Worm (Caenorhabditis elegans) whole organism, midembryonic: ENCODE data around the gene K03A11.5.

ENCODE experiments used
- T22C8.4 ChIP-seq: fragments of 200-800 bp; sonication (Bioruptor generic); IDR thresholded peaks from 2 replicates; pipeline ENCODE4 v1.3.6; 2022; ENCODE audit warnings: missing genetic modification characterization, missing compliant biosample characterization
- cog-1 ChIP-seq: sonication (generic microtip); optimal IDR thresholded peaks from 2 replicates; lab custom pipeline; 2016; ENCODE audit warnings: missing genetic modification characterization, missing compliant biosample characterization
- flt-1 ChIP-seq: fragments of 200-800 bp; sonication (Bioruptor generic); IDR thresholded peaks from 2 replicates; pipeline ENCODE4 v1.3.6; 2022; ENCODE audit warnings: missing genetic modification characterization, missing compliant biosample characterization
- klf-2 ChIP-seq: fragments of 200-800 bp; sonication (Bioruptor generic); conservative IDR thresholded peaks from 2 replicates; pipeline ENCODE4 v1.3.6; 2022; ENCODE audit warnings: missing genetic modification reagents, missing genetic modification characterization, missing compliant biosample characterization
- med-1 ChIP-seq: sonication (generic microtip); optimal IDR thresholded peaks from 2 replicates; lab custom pipeline; 2017; ENCODE audit warnings: missing genetic modification characterization, mild to moderate bottlenecking, missing compliant biosample characterization, antibody characterized with exemption, missing genetic modification reagents; ENCODE audit not compliant: insufficient read depth
- ref-1 ChIP-seq: fragments of 200-800 bp; sonication (Bioruptor generic); conservative IDR thresholded peaks from 2 replicates; pipeline ENCODE4 v1.3.6; 2022; ENCODE audit warnings: missing genetic modification reagents, missing genetic modification characterization, missing compliant biosample characterization
- tab-1 ChIP-seq: fragments of 200-800 bp; sonication (Bioruptor generic); IDR thresholded peaks from 2 replicates; pipeline ENCODE4 v1.3.6; 2022; ENCODE audit warnings: missing genetic modification characterization, missing compliant biosample characterization
- ztf-23 ChIP-seq: fragments of 200-800 bp; sonication (Bioruptor generic); IDR thresholded peaks from 2 replicates; pipeline ENCODE4 v1.3.6; 2022; ENCODE audit warnings: missing genetic modification reagents, missing genetic modification characterization, missing compliant biosample characterization
- ztf-29 ChIP-seq: fragments of 200-800 bp; sonication (Bioruptor generic); IDR thresholded peaks from 2 replicates; pipeline ENCODE4 v1.3.6; 2022; ENCODE audit warnings: missing genetic modification reagents, missing genetic modification characterization, missing compliant biosample characterization

K03A11.5 gene

DNA sequence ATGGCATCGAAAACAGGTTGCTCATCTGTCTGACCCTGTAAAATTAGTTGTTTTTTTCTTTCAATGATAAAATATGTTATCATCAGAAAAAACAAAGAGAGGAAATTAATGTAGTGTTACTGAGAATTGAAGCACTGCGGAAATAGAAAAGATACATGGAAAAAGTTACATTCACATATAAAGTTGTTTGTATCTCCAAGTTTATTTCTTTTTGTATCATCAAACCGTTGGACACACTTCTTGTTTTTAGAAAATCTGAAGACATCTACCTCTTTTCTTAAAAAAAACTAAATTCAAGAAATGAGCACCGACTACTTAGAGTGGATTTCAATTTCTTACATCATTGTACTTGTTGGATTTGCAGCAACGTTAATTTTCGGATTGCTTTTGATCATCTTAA is 19.0 kb downstream of the K03A11.5 start, which contains the start of gene str-10:
Gene str-10 (plus strand): TSS at position 301 of the 400 bp plus-strand sequence.
- TF ChIP-seq T22C8.4 (GFP tag; lab: Robert Waterston, UW), result no peak
- TF ChIP-seq flt-1 (GFP tag; lab: Robert Waterston, UW), result no peak
- TF ChIP-seq ref-1 (GFP tag; lab: Robert Waterston, UW), result no peak
- no peak for TF ChIP-seq ztf-23 (GFP tag; lab: Robert Waterston, UW)
- TF ChIP-seq klf-2 (GFP tag; lab: Robert Waterston, UW), result no peak
- no peak for TF ChIP-seq med-1 (GFP tag; lab: Kevin White, UChicago)
- TF ChIP-seq tab-1 (GFP tag; lab: Robert Waterston, UW), result no peak
- no peak for TF ChIP-seq cog-1 (tag; lab: Kevin White, UChicago)
- TF ChIP-seq ztf-29 (GFP tag; lab: Robert Waterston, UW), result no peak

DNA sequence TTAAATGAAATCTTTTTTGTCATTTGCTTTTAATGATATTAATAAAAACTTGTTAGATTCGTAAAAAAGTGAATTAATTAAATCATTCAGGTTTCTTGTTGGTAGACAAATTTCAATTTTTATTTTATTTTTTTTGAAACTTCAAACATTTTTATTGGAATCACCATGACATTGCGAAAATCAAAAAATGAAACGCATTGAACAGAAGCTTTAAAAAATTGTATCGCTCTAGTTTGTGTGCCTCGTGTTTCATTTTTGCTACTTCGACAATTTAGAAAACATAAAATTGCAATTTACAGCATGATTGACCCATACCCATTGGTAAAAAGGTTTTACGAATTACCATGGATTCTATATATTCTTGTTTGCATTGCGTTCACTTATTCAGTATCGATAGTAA is 20.9 kb downstream of the K03A11.5 start, which contains the start of gene R03G8.1:
Gene R03G8.1 (plus strand): TSS at position 301 of the 400 bp plus-strand sequence.
- TF ChIP-seq ref-1 (GFP tag; lab: Robert Waterston, UW) (no peak), T22C8.4 (GFP tag; lab: Robert Waterston, UW) (no peak), ztf-29 (GFP tag; lab: Robert Waterston, UW) (no peak), cog-1 (tag; lab: Kevin White, UChicago) (no peak), med-1 (GFP tag; lab: Kevin White, UChicago) (no peak), klf-2 (GFP tag; lab: Robert Waterston, UW) (no peak), ztf-23 (GFP tag; lab: Robert Waterston, UW) (no peak)

DNA sequence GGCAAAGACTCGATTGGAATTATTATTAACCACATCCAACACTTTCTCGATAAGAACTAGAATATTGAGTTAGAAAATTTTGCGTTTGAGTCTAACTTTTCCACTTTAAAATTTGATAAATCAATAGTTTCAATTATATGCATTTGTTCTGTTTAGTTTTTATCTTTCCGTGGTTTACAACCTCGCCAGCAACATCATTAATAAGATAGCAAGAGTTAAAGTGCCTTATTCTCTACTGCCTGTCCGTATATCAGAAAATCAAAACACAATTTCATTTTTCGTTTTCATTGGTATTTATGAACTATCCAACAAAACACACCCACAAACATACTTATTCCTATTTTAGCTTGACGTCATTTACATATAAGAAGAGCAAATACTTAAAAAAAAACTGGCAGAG is 25.2 kb downstream of the K03A11.5 start:
- TF ChIP-seq med-1 (GFP tag; lab: Kevin White, UChicago) (no peak), klf-2 (GFP tag; lab: Robert Waterston, UW) (no peak), ref-1 (GFP tag; lab: Robert Waterston, UW) (no peak), cog-1 (tag; lab: Kevin White, UChicago) (no peak), tab-1 (GFP tag; lab: Robert Waterston, UW) (no peak), ztf-29 (GFP tag; lab: Robert Waterston, UW) (no peak), flt-1 (GFP tag; lab: Robert Waterston, UW) (no peak), T22C8.4 (GFP tag; lab: Robert Waterston, UW) (no peak), ztf-23 (GFP tag; lab: Robert Waterston, UW) (no peak)

ce11 chrX:13090665-13091064 is 27.3 kb downstream of the K03A11.5 start, which contains the start of gene R03G8.3:
R03G8.3 (plus strand) TSS chrX:13090965.
- TF ChIP-seq klf-2 (GFP tag; lab: Robert Waterston, UW) (no peak), flt-1 (GFP tag; lab: Robert Waterston, UW) (no peak), tab-1 (GFP tag; lab: Robert Waterston, UW) (no peak), ztf-23 (GFP tag; lab: Robert Waterston, UW) (no peak), med-1 (GFP tag; lab: Kevin White, UChicago) (no peak), T22C8.4 (GFP tag; lab: Robert Waterston, UW) (no peak), cog-1 (tag; lab: Kevin White, UChicago) (no peak), ref-1 (GFP tag; lab: Robert Waterston, UW) (no peak), ztf-29 (GFP tag; lab: Robert Waterston, UW) (no peak)

- TF ChIP-seq med-1 (GFP tag; lab: Kevin White, UChicago) (no peak), cog-1 (tag; lab: Kevin White, UChicago) (no peak), klf-2 (GFP tag; lab: Robert Waterston, UW) (no peak), tab-1 (GFP tag; lab: Robert Waterston, UW) (no peak), ref-1 (GFP tag; lab: Robert Waterston, UW) (no peak), T22C8.4 (GFP tag; lab: Robert Waterston, UW) (no peak), flt-1 (GFP tag; lab: Robert Waterston, UW) (no peak), ztf-23 (GFP tag; lab: Robert Waterston, UW) (no peak), ztf-29 (GFP tag; lab: Robert Waterston, UW) (no peak)
These were observed 27.9 kb downstream of the K03A11.5 start for ce11 chrX:13091199-13091598.

ce11 chrX:13100410-13100809 is 37.1 kb downstream of the K03A11.5 start, which contains the start of gene R03G8.6:
R03G8.6 (minus strand) TSS chrX:13100510.
- TF ChIP-seq med-1 (GFP tag; lab: Kevin White, UChicago), result no peak
- TF ChIP-seq ref-1 (GFP tag; lab: Robert Waterston, UW), result no peak
- no peak for TF ChIP-seq T22C8.4 (GFP tag; lab: Robert Waterston, UW)
- no peak for TF ChIP-seq ztf-29 (GFP tag; lab: Robert Waterston, UW)
- no peak for TF ChIP-seq klf-2 (GFP tag; lab: Robert Waterston, UW)
- no peak for TF ChIP-seq tab-1 (GFP tag; lab: Robert Waterston, UW)
- no peak for TF ChIP-seq flt-1 (GFP tag; lab: Robert Waterston, UW)
- TF ChIP-seq cog-1 (tag; lab: Kevin White, UChicago), result no peak

DNA sequence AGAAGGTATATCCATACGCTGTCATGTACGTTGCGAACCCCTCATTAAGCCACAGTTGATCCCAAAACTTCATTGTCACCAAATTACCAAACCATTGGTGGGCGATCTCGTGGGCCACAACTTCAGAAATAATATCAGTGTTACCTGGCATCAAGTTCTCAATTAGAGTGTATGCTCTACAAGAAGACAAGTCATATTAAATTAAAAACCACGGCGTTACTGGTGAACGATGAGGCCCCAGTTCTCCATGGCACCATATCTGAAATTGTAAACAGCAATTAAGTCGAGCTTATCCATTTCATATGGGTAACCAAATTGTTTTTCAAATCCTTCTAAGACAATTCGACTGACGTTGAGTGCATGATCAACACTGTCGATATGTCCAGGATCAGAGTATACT is 39.5 kb downstream of the K03A11.5 start:
- TF ChIP-seq ref-1 (GFP tag; lab: Robert Waterston, UW) (no peak), ztf-23 (GFP tag; lab: Robert Waterston, UW) (no peak), flt-1 (GFP tag; lab: Robert Waterston, UW) (no peak), klf-2 (GFP tag; lab: Robert Waterston, UW) (no peak), med-1 (GFP tag; lab: Kevin White, UChicago) (no peak), T22C8.4 (GFP tag; lab: Robert Waterston, UW) (no peak), tab-1 (GFP tag; lab: Robert Waterston, UW) (no peak), cog-1 (tag; lab: Kevin White, UChicago) (no peak), ztf-29 (GFP tag; lab: Robert Waterston, UW) (no peak)

DNA sequence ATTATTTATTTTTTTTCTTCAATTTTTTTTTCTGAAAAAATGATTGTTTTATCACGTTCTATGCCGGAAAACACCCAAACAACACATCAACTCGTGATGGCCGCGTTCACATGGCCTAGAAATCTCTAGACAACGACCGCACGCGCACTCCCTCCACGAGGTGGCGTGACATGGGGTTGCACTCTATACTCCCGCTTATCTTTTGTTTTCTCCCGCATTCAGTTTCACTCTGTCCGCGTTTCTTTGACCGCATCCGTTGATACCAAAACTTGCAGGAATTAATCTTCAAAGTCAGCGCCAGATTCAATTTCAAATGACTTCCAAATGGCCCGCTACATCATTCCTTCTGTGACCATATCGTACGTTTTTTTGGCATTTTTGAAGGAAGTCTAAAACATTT is 41.6 kb downstream of the K03A11.5 start, which contains the start of gene F17H10.1:
Gene F17H10.1 (plus strand): TSS at position 276 of the 400 bp plus-strand sequence.
- TF ChIP-seq T22C8.4 (GFP tag; lab: Robert Waterston, UW), result no peak
- TF ChIP-seq flt-1 (GFP tag; lab: Robert Waterston, UW), result peak; percentile 65; the same call in 1 of the 2 replicates
- TF ChIP-seq tab-1 (GFP tag; lab: Robert Waterston, UW), result no peak
